Fruit fly (Drosophila melanogaster): ENCODE measurements around the gene Syn.

DNA sequence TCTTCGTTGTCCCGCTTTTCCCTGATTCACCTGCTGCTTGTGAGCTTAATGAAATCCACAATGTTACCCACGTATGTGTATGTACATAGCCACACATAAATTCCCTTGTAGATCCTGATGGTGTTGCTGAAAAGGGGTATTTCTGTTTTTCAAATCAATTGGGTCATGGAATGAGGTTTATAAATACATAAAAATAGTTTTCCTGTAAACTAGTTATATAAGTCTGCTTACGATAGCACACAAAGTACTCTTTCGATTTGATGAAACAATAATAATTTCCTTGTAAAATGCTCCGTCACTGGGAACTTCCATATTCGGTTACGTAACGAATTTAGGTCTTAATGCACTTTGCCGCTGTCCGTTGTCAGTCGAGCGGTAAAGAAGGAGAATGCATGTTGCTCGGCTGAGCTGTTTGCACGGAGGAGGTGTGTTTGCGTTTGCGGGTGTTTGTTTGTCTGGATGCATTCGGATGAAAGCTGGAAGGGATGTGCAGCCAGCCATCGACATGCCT is 79.5 kb downstream of the Syn start:
- TF ChIP-seq Hr51 (GFP tag; optimal IDR thresholded peaks at IDR 0.05) = no peak
- TF ChIP-seq Med (GFP tag) = no peak
- no peak for TF ChIP-seq Ets65A (GFP tag)
- no peak for TF ChIP-seq CG9817 (tag; optimal IDR thresholded peaks at IDR 0.05)
- no peak for TF ChIP-seq ewg (GFP tag; optimal IDR thresholded peaks at IDR 0.05)

Measured in whole organism, embryonic.